Fruit fly (Drosophila melanogaster) whole organism, wandering third instar larva: ENCODE data around the gene MED10.
A peak's percentile ranks its signal among the peaks of the same experiment; 100 is the strongest.

Source experiments
- Abd-B ChIP-seq: fragments of >200 bp; optimal IDR thresholded peaks from 2 replicates; lab custom pipeline; 2017; ENCODE audit warnings: missing biosample characterization, missing genetic modification characterization
- CG32264 ChIP-seq: fragments of 200-800 bp; sonication (Bioruptor generic); optimal IDR thresholded peaks from 2 replicates; lab custom pipeline; 2016; ENCODE audit warnings: missing biosample characterization, missing genetic modification characterization
- CG9705 ChIP-seq: fragments of 200-800 bp; sonication (Bioruptor generic); optimal IDR thresholded peaks from 2 replicates; lab custom pipeline; 2018; ENCODE audit warnings: missing biosample characterization, mild to moderate bottlenecking, missing genetic modification characterization
- CrebA ChIP-seq: fragments of 200-800 bp; sonication (Bioruptor generic); optimal IDR thresholded peaks from 2 replicates; lab custom pipeline; 2016; ENCODE audit warnings: missing biosample characterization, mild to moderate bottlenecking, missing genetic modification characterization, borderline replicate concordance
- Dfd ChIP-seq: fragments of >200 bp; optimal IDR thresholded peaks from 2 replicates; lab custom pipeline; 2017; ENCODE audit warnings: missing biosample characterization, missing genetic modification characterization
- Dif ChIP-seq: fragments of 200-275, 200-300 bp; sonication (Bioruptor generic); optimal IDR thresholded peaks from 2 replicates; lab custom pipeline; 2018; ENCODE audit warnings: missing biosample characterization, missing genetic modification characterization; ENCODE audit not compliant: partially characterized antibody
- GATAd ChIP-seq: sonication (Bioruptor generic); optimal IDR thresholded peaks from 2 replicates; lab custom pipeline; 2016; ENCODE audit warnings: missing biosample characterization, missing genetic modification characterization
- HLH106 ChIP-seq: fragments of 200-800 bp; optimal IDR thresholded peaks from 3 replicates; lab custom pipeline; 2019; ENCODE audit warnings: missing biosample characterization, mild to moderate bottlenecking, missing genetic modification characterization, moderate library complexity
- Hnf4 ChIP-seq: fragments of 200-800 bp; sonication (Bioruptor generic); optimal IDR thresholded peaks from 2 replicates; lab custom pipeline; 2016; ENCODE audit warnings: missing biosample characterization, mild to moderate bottlenecking, missing genetic modification characterization
- Hr83 ChIP-seq: fragments of 200-300 bp; sonication (Bioruptor generic); optimal IDR thresholded peaks from 2 replicates; lab custom pipeline; 2016; ENCODE audit warnings: missing biosample characterization, mild to moderate bottlenecking, missing genetic modification characterization, moderate library complexity; ENCODE audit not compliant: poor library complexity, severe bottlenecking
- Jra ChIP-seq: sonication (Bioruptor generic); optimal IDR thresholded peaks from 2 replicates; lab custom pipeline; 2016; ENCODE audit warnings: missing biosample characterization, missing genetic modification characterization
- Mio ChIP-seq: sonication (Bioruptor generic); optimal IDR thresholded peaks from 2 replicates; lab custom pipeline; 2016; ENCODE audit warnings: missing biosample characterization, missing genetic modification characterization
- Myc ChIP-seq: fragments of >200 bp; optimal IDR thresholded peaks from 2 replicates; lab custom pipeline; 2017
- N ChIP-seq: fragments of >200 bp; optimal IDR thresholded peaks from 2 replicates; lab custom pipeline; 2018; ENCODE audit warnings: missing biosample characterization, missing external identifiers, missing genetic modification characterization
- OdsH ChIP-seq: fragments of 200-800 bp; sonication (Bioruptor generic); optimal IDR thresholded peaks from 2 replicates; lab custom pipeline; 2016; ENCODE audit warnings: missing biosample characterization, mild to moderate bottlenecking, missing genetic modification characterization
- Rel ChIP-seq, 2 experiments: fragments of 200-800 bp; sonication (Bioruptor generic) in 1 of 2; optimal IDR thresholded peaks; 2 replicates in 1 of 2; 3 replicates in 1 of 2; lab custom pipeline; 2016 to 2019; ENCODE audit warnings: mild to moderate bottlenecking in 2 of 2, missing biosample characterization in 2 of 2, missing genetic modification characterization in 2 of 2, moderate library complexity in 1 of 2
- Sp1 ChIP-seq: fragments of 200-800 bp; sonication (Bioruptor generic); optimal IDR thresholded peaks from 3 replicates; lab custom pipeline; 2019; ENCODE audit warnings: missing biosample characterization, mild to moderate bottlenecking, missing genetic modification characterization, moderate library complexity
- Vsx2 ChIP-seq: fragments of 200-300, 225-300 bp; sonication (Bioruptor generic); optimal IDR thresholded peaks from 2 replicates; lab custom pipeline; 2018; ENCODE audit warnings: missing biosample characterization, missing genetic modification characterization; ENCODE audit not compliant: partially characterized antibody
- br ChIP-seq: fragments of 200-800 bp; sonication (Bioruptor generic); optimal IDR thresholded peaks from 2 replicates; lab custom pipeline; 2016; ENCODE audit warnings: missing biosample characterization, missing genetic modification characterization
- brk ChIP-seq: fragments of 200-800 bp; sonication (Bioruptor generic); optimal IDR thresholded peaks from 2 replicates; lab custom pipeline; 2016; ENCODE audit warnings: missing biosample characterization, mild to moderate bottlenecking, missing genetic modification characterization
- dl ChIP-seq, 2 experiments: fragments of 175-275, 200-275 bp in 1 of 2; fragments of 200-275 bp in 1 of 2; sonication (Bioruptor generic); optimal IDR thresholded peaks; lab custom pipeline; 2018; ENCODE audit warnings: mild to moderate bottlenecking in 2 of 2, missing biosample characterization in 2 of 2, missing genetic modification characterization in 2 of 2, moderate library complexity in 2 of 2; ENCODE audit not compliant: partially characterized antibody in 2 of 2, insufficient read depth in 1 of 2
- dsf ChIP-seq: sonication (Bioruptor generic); optimal IDR thresholded peaks from 2 replicates; lab custom pipeline; 2016; ENCODE audit warnings: missing biosample characterization, missing genetic modification characterization, borderline replicate concordance
- ey ChIP-seq: fragments of 200-800 bp; sonication (Bioruptor generic); optimal IDR thresholded peaks from 2 replicates; lab custom pipeline; 2016; ENCODE audit warnings: missing biosample characterization, missing genetic modification characterization
- foxo ChIP-seq, 2 experiments: fragments of 200-800 bp; sonication (Bioruptor generic); optimal IDR thresholded peaks; 2 replicates in 1 of 2; 3 replicates in 1 of 2; lab custom pipeline; 2016 to 2017; ENCODE audit warnings: missing biosample characterization in 2 of 2, missing genetic modification characterization in 2 of 2
- fru ChIP-seq: fragments of 200-800 bp; sonication (Bioruptor generic); optimal IDR thresholded peaks from 3 replicates; lab custom pipeline; 2016; ENCODE audit warnings: missing biosample characterization, mild to moderate bottlenecking, missing genetic modification characterization
- h ChIP-seq: fragments of 200-800 bp; sonication (Bioruptor generic); optimal IDR thresholded peaks from 3 replicates; lab custom pipeline; 2016; ENCODE audit warnings: missing biosample characterization, mild to moderate bottlenecking, missing genetic modification characterization
- jim ChIP-seq: fragments of 175-275, 200-325 bp; sonication (Bioruptor generic); optimal IDR thresholded peaks from 2 replicates; lab custom pipeline; 2016; ENCODE audit warnings: missing biosample characterization, mild to moderate bottlenecking, missing genetic modification characterization
- lola ChIP-seq: fragments of >200 bp; optimal IDR thresholded peaks from 2 replicates; lab custom pipeline; 2017; ENCODE audit warnings: missing biosample characterization, missing genetic modification characterization
- pan ChIP-seq: fragments of >200 bp; optimal IDR thresholded peaks from 2 replicates; lab custom pipeline; 2017
- psq ChIP-seq: fragments of 200-800 bp; sonication (Bioruptor generic); optimal IDR thresholded peaks from 3 replicates; lab custom pipeline; 2017; ENCODE audit warnings: missing biosample characterization, mild to moderate bottlenecking, missing genetic modification characterization, moderate library complexity
- rgr ChIP-seq: fragments of 200-800 bp; sonication (Bioruptor generic); optimal IDR thresholded peaks from 3 replicates; lab custom pipeline; 2016; ENCODE audit warnings: missing biosample characterization, mild to moderate bottlenecking, missing genetic modification characterization
- sage ChIP-seq: fragments of 200-800 bp; sonication (Bioruptor generic); optimal IDR thresholded peaks from 2 replicates; lab custom pipeline; 2016; ENCODE audit warnings: missing biosample characterization, mild to moderate bottlenecking, missing genetic modification characterization
- sv ChIP-seq: fragments of 200-800 bp; sonication (Bioruptor generic); optimal IDR thresholded peaks from 3 replicates; lab custom pipeline; 2016; ENCODE audit warnings: missing biosample characterization, missing genetic modification characterization
- tai ChIP-seq: sonication (Bioruptor generic); optimal IDR thresholded peaks from 2 replicates; lab custom pipeline; 2016; ENCODE audit warnings: missing biosample characterization, missing genetic modification characterization
- usp ChIP-seq: fragments of >200 bp; optimal IDR thresholded peaks from 2 replicates; lab custom pipeline; 2017; ENCODE audit warnings: missing biosample characterization, missing genetic modification characterization

Gene MED10

dm6 chr3L:16189925-16190231, 42.0 kb upstream of the MED10 start:
- peak; percentile 23 for TF ChIP-seq br (GFP tag; lab: Kevin White, UChicago)
- no peak for TF ChIP-seq Sp1 (GFP tag; lab: Kevin White, UChicago)
- no peak for TF ChIP-seq jim (GFP tag; lab: Kevin White, UChicago)
- TF ChIP-seq CG9705 (GFP tag; lab: Kevin White, UChicago) = no peak
- no peak for TF ChIP-seq CrebA
- no peak for TF ChIP-seq Jra (GFP tag; lab: Kevin White, UChicago)
- TF ChIP-seq Hnf4 (GFP tag; lab: Kevin White, UChicago) = peak; percentile 55
- TF ChIP-seq foxo (GFP tag; optimal IDR thresholded peaks at IDR 0.05; lab: Kevin White, UChicago) = peak in 1 of 2 experiments; percentile 11
- peak; percentile 13 for TF ChIP-seq fru (GFP tag; lab: Kevin White, UChicago)
- no peak for TF ChIP-seq pan (lab: Kevin White, UChicago)
- TF ChIP-seq Dif = peak; percentile 31
- TF ChIP-seq Hr83 (GFP tag; lab: Kevin White, UChicago) = peak; percentile 7
- TF ChIP-seq Rel (GFP tag; optimal IDR thresholded peaks at IDR 0.05; lab: Kevin White, UChicago) = no peak
- TF ChIP-seq Rel (tag; optimal IDR thresholded peaks at IDR 0.05; lab: Kevin White, UChicago) = peak; percentile 14
- no peak for TF ChIP-seq Myc (lab: Kevin White, UChicago)

DNA sequence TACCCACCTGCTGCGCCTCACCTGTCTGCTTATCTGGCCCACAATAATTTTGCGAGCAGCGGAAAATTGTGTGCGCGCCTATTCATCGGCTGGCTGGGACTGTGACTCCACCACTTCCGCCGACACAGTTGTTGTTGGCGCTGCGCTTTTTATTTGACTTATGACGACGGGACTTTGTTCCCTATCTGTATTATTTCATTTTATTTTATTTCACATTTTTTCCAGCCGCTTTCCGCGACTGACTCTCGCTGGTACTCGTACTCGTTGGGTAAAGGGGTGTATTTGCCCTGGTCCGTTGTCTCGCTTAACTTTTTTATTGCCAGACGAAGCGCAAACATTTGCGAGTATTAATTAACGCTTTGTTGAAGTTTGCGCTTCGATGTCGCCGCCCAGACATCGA, 41.0 kb upstream of the MED10 start:
- TF ChIP-seq fru (GFP tag; lab: Kevin White, UChicago) (peak; percentile 28), CG32264 (GFP tag; lab: Kevin White, UChicago) (no peak), GATAd (GFP tag; lab: Kevin White, UChicago) (no peak), CrebA (peak; percentile 73), br (GFP tag; lab: Kevin White, UChicago) (peak; percentile 49), foxo (GFP tag; optimal IDR thresholded peaks at IDR 0.05; lab: Kevin White, UChicago) (peak in 1 of 2 experiments; percentile 37), HLH106 (tag; lab: Kevin White, UChicago) (peak; percentile 18), psq (GFP tag; lab: Kevin White, UChicago) (peak; percentile 0), Hr83 (GFP tag; lab: Kevin White, UChicago) (peak; percentile 22), Dfd (GFP tag; lab: Kevin White, UChicago) (no peak), Vsx2 (GFP tag; lab: Kevin White, UChicago) (peak; percentile 43), lola (GFP tag; lab: Kevin White, UChicago) (no peak), brk (no peak), usp (no peak), dl (GFP tag; optimal IDR thresholded peaks at IDR 0.05; lab: Kevin White, UChicago; ENCODE audit: insufficient read depth in 1 of 2, partially characterized antibody in 2 of 2) (no peak), sv (GFP tag; lab: Kevin White, UChicago) (no peak), rgr (peak; percentile 49), jim (GFP tag; lab: Kevin White, UChicago) (no peak), Mio (no peak), Hnf4 (GFP tag; lab: Kevin White, UChicago) (peak; percentile 61), sage (GFP tag; lab: Kevin White, UChicago) (peak; percentile 30), OdsH (GFP tag; lab: Kevin White, UChicago) (peak; percentile 45), Myc (lab: Kevin White, UChicago) (no peak), Sp1 (GFP tag; lab: Kevin White, UChicago) (peak; percentile 50), Abd-B (GFP tag; lab: Kevin White, UChicago) (no peak), dsf (GFP tag; lab: Kevin White, UChicago) (no peak), Jra (GFP tag; lab: Kevin White, UChicago) (peak; percentile 9), ey (peak; percentile 9), Rel (GFP tag; optimal IDR thresholded peaks at IDR 0.05; lab: Kevin White, UChicago) (no peak), Rel (tag; optimal IDR thresholded peaks at IDR 0.05; lab: Kevin White, UChicago) (peak; percentile 52), h (GFP tag; lab: Kevin White, UChicago) (peak; percentile 54), N (GFP tag; lab: Kevin White, UChicago) (no peak), tai (GFP tag; lab: Kevin White, UChicago) (no peak)
- TF ChIP-seq, all 38 proteins: peak for 17
